Fruit fly (Drosophila melanogaster): ENCODE data around the gene CG5326.

The CG5326 gene

DNA sequence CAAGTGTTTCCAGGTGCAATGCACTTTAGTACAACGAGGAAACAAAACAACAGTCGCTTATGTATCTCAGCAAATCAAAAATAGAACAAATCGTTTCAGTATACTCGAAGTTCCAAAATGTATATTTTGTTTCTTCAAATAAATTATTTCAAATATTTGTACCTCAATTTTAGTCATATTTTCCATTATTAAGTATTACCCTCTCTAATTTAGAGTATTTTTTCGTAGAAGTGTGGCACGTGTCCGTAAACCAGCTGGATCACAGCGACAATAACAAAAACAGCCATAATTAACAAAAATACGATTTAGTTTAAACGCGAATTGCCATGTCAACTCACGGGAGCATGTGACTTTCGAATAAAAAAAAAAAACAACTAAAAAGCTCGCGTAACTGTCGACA is 21.0 kb downstream of the CG5326 start:
- TF ChIP-seq rn (GFP tag; IDR thresholded peaks at IDR 0.05) (no peak), CG8301 (tag; optimal IDR thresholded peaks at IDR 0.05) (no peak), D1 (tag; optimal IDR thresholded peaks at IDR 0.05) (no peak)

DNA sequence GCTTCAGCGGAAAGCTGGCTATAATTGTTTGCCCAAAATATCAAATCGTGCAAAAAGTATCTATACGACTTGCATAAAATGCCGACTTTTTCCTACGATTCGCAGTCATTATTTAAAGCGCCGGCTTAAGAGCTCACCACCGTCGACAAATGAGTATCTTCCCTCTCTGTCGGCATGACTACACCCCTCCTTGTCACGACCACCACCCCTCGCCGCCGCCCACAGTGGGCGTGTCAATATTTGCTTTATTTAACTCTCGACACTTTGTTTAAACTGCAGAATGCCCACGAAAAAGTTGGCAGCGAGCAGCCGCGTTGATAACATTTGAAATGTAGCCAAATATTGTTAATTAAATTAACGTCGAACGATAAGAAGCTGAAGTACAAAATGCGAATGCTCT is 21.4 kb downstream of the CG5326 start:
- TF ChIP-seq CG17806 (tag; optimal IDR thresholded peaks at IDR 0.05) = no peak
- no peak for TF ChIP-seq CG10348 (GFP tag; IDR thresholded peaks at IDR 0.05)
- TF ChIP-seq EcR (GFP tag; optimal IDR thresholded peaks at IDR 0.05) = no peak
- no peak for TF ChIP-seq CG14655 (GFP tag; optimal IDR thresholded peaks at IDR 0.05)
- no peak for TF ChIP-seq gl (tag; optimal IDR thresholded peaks at IDR 0.05)
- no peak for TF ChIP-seq CG4496 (GFP tag; IDR thresholded peaks at IDR 0.05)
- TF ChIP-seq CG15710 (tag; optimal IDR thresholded peaks at IDR 0.05) = no peak

DNA sequence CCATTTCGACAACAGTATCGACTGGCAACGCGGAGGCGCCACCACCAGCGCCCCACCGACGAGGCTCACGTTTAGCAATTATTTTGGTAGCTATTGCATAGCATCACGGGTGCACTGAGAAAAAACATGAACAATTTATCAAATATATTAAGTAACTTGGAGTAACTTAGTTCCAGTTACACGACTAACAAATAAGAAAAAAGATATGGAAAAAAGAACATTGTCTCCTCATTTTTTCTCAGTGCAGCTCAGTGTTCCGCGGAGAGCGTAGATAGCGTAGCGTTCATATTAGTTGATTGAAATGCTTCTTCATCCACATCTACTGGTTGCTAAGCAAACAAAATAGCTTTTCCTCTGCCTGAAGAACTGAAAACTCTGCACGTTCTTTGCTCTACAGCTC is 24.3 kb downstream of the CG5326 start:
- no peak for TF ChIP-seq CG32121 (GFP tag; IDR thresholded peaks at IDR 0.05)
- no peak for TF ChIP-seq CG15710 (tag; optimal IDR thresholded peaks at IDR 0.05)
- TF ChIP-seq Snoo (tag; optimal IDR thresholded peaks at IDR 0.05) = no peak
- TF ChIP-seq CG13204 (GFP tag; optimal IDR thresholded peaks at IDR 0.05) = no peak
- TF ChIP-seq Pif1B (GFP tag; optimal IDR thresholded peaks at IDR 0.05) = no peak
- TF ChIP-seq CG9948 (tag; optimal IDR thresholded peaks at IDR 0.05) = no peak
- peak; percentile 6 for TF ChIP-seq CG8159 (tag; optimal IDR thresholded peaks at IDR 0.05)
- TF ChIP-seq Pif1A (GFP tag; optimal IDR thresholded peaks at IDR 0.05) = no peak
- no peak for TF ChIP-seq CG12605 (GFP tag; IDR thresholded peaks at IDR 0.05)
- TF ChIP-seq CG14655 (GFP tag; optimal IDR thresholded peaks at IDR 0.05) = peak; percentile 14

DNA sequence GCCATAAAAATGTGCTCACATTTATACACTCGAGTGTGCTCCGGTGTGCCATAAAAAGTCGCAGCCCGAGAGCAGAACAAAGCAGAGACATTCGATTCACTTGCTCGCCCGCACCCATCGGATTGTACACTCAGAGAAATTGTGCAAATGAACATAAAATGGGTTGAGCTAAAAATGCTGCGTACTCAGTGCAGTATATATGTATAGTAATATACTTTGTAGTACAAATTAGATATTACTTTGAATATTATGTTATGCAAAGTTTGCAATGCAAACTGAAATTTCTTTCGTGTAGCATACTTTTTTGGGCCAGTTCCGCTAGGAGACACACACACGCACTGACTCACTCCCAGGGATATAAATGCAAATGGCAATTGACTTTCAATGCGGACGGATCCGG is 36.1 kb downstream of the CG5326 start:
- TF ChIP-seq rn (GFP tag; IDR thresholded peaks at IDR 0.05) (no peak), CG8159 (tag; optimal IDR thresholded peaks at IDR 0.05) (peak; percentile 2), CG13204 (GFP tag; optimal IDR thresholded peaks at IDR 0.05) (no peak), CG15710 (tag; optimal IDR thresholded peaks at IDR 0.05) (no peak)

DNA sequence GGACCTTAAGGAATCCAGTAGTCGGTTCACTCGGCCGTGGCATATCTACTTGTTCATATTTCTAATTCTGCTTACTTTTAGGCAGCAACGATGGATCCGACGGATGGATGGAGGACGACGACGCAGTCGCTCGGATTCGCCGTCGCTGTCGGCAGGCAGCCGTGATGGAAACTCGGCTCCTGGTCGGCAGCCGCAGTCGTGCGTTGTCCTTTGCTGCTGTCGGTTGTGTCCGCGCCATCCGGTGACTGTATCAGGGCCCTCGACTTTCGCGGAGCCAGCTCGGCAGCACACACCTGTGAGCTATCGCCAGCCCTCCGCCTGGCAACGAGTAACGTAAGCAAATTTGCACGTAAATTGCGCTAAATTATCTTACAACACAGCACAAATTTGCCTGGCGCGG is 42.7 kb downstream of the CG5326 start, which contains the start of gene Octbeta1R:
Octbeta1R (plus strand) TSS at position 191 of the 400 bp plus-strand sequence.
- no peak for TF ChIP-seq rn (GFP tag; IDR thresholded peaks at IDR 0.05)
- no peak for TF ChIP-seq Snoo (tag; optimal IDR thresholded peaks at IDR 0.05)
- TF ChIP-seq Ets98B (GFP tag; IDR thresholded peaks at IDR 0.05) = no peak
- TF ChIP-seq CG17806 (tag; optimal IDR thresholded peaks at IDR 0.05) = no peak
- no peak for TF ChIP-seq CG32121 (GFP tag; IDR thresholded peaks at IDR 0.05)
- TF ChIP-seq D1 (tag; optimal IDR thresholded peaks at IDR 0.05) = no peak
- 0 out of 2 replicates have a peak, but pooled peaks have one; percentile 9 for TF ChIP-seq CG12605 (GFP tag; IDR thresholded peaks at IDR 0.05)

DNA sequence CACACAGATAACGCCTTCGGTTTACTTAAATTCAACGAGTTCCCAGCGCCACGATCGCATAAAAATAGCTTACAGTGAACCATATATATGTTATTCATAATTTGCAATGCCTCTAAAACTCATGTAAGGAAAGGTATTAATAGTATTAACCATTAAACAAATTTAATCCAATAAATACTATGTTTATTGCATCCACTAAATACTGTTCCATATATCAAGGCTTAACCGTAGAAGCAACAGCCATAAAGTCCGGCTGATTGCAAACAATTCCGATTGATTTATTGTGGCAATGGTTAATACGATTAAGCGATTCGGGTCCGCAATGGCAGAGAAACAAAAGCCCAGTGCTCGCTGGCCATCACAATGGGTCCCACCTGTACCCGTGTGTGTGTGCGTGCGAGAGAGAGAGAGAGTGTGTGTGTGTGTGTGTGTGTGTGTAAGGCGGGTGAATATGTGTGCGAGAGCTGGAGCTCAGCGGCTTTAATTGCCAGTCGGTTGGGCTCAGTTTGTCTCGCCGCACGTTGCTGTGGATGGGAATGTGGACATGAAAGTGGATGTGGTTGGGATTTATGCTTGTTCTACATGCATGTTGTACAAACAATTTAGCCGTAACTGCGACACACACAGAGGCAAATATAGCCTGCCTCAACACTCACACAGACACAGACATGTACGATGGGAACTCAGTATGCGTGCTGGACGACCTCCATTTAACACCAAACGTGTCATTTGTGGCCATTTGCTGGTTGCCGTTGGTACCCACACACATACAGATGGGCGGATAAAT is 45.0 kb downstream of the CG5326 start:
- no peak for TF ChIP-seq CG9948 (tag; optimal IDR thresholded peaks at IDR 0.05)
- TF ChIP-seq Snoo (tag; optimal IDR thresholded peaks at IDR 0.05) = peak; percentile 9
- TF ChIP-seq CG10348 (GFP tag; IDR thresholded peaks at IDR 0.05) = no peak
- TF ChIP-seq EcR (GFP tag; optimal IDR thresholded peaks at IDR 0.05) = no peak
- TF ChIP-seq rn (GFP tag; IDR thresholded peaks at IDR 0.05) = no peak
- peak; percentile 21 for TF ChIP-seq CG15710 (tag; optimal IDR thresholded peaks at IDR 0.05)
- no peak for TF ChIP-seq CG8301 (tag; optimal IDR thresholded peaks at IDR 0.05)
- no peak for TF ChIP-seq Pif1B (GFP tag; optimal IDR thresholded peaks at IDR 0.05)
- no peak for TF ChIP-seq fd96Ca (GFP tag; IDR thresholded peaks at IDR 0.05)
- TF ChIP-seq gl (tag; optimal IDR thresholded peaks at IDR 0.05) = peak; percentile 46
- peak; percentile 82 for TF ChIP-seq CG14655 (GFP tag; optimal IDR thresholded peaks at IDR 0.05)
- TF ChIP-seq CG8159 (tag; optimal IDR thresholded peaks at IDR 0.05) = peak; percentile 52
- TF ChIP-seq CG4496 (GFP tag; IDR thresholded peaks at IDR 0.05) = no peak
- TF ChIP-seq D1 (tag; optimal IDR thresholded peaks at IDR 0.05) = peak; percentile 70
- TF ChIP-seq CG34367 (tag; optimal IDR thresholded peaks at IDR 0.05) = no peak
- no peak for TF ChIP-seq CG12605 (GFP tag; IDR thresholded peaks at IDR 0.05)
- TF ChIP-seq CG13204 (GFP tag; optimal IDR thresholded peaks at IDR 0.05) = no peak
- TF ChIP-seq Ets98B (GFP tag; IDR thresholded peaks at IDR 0.05) = no peak
- TF ChIP-seq CG17806 (tag; optimal IDR thresholded peaks at IDR 0.05) = no peak
- TF ChIP-seq Pif1A (GFP tag; optimal IDR thresholded peaks at IDR 0.05) = no peak
- TF ChIP-seq CG32121 (GFP tag; IDR thresholded peaks at IDR 0.05) = no peak

DNA sequence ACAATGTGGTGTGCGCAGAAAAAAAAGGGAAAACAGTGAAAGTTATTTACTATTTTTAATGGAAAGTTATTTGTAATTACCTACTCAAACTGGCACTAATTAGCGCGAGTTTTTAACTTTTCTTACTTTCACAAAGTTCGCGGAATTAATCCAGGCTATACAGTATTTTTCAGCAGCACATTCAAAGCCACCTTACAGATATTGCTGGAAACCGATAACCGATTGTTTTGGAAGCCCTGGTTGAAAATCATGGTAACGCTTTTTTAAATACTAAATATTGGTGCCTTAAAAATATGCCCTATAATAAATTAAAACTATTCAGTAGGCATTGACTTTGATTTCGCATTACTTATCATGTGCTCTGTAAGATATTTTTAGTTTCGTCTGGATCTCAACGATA is 47.0 kb downstream of the CG5326 start, which contains the start of gene tHMG2:
tHMG2 (plus strand) TSS at position 187 of the 400 bp plus-strand sequence.
- TF ChIP-seq Snoo (tag; optimal IDR thresholded peaks at IDR 0.05) = no peak
- TF ChIP-seq gl (tag; optimal IDR thresholded peaks at IDR 0.05) = no peak
- TF ChIP-seq CG4496 (GFP tag; IDR thresholded peaks at IDR 0.05) = no peak
- TF ChIP-seq CG8159 (tag; optimal IDR thresholded peaks at IDR 0.05) = no peak
- TF ChIP-seq D1 (tag; optimal IDR thresholded peaks at IDR 0.05) = no peak
- no peak for TF ChIP-seq CG8301 (tag; optimal IDR thresholded peaks at IDR 0.05)
- no peak for TF ChIP-seq Ets98B (GFP tag; IDR thresholded peaks at IDR 0.05)
- no peak for TF ChIP-seq CG15710 (tag; optimal IDR thresholded peaks at IDR 0.05)
- no peak for TF ChIP-seq Pif1A (GFP tag; optimal IDR thresholded peaks at IDR 0.05)
- TF ChIP-seq CG9948 (tag; optimal IDR thresholded peaks at IDR 0.05) = no peak
- no peak for TF ChIP-seq rn (GFP tag; IDR thresholded peaks at IDR 0.05)
- no peak for TF ChIP-seq fd96Ca (GFP tag; IDR thresholded peaks at IDR 0.05)
- no peak for TF ChIP-seq CG17806 (tag; optimal IDR thresholded peaks at IDR 0.05)
- TF ChIP-seq CG34367 (tag; optimal IDR thresholded peaks at IDR 0.05) = no peak
- TF ChIP-seq CG10348 (GFP tag; IDR thresholded peaks at IDR 0.05) = no peak
- TF ChIP-seq CG14655 (GFP tag; optimal IDR thresholded peaks at IDR 0.05) = no peak
- TF ChIP-seq CG12605 (GFP tag; IDR thresholded peaks at IDR 0.05) = no peak
- no peak for TF ChIP-seq CG32121 (GFP tag; IDR thresholded peaks at IDR 0.05)
